Worm (Caenorhabditis elegans) whole organism, young adult: ENCODE measurements around the gene hpk-1.
A peak's percentile ranks its signal among the peaks of the same experiment; 100 is the strongest.

ENCODE experiments used
- B0261.1 ChIP-seq: sonication (generic microtip); optimal IDR thresholded peaks from 2 replicates; lab custom pipeline; 2016; ENCODE audit warnings: mild to moderate bottlenecking, missing genetic modification characterization, moderate library complexity, missing compliant biosample characterization
- B0336.3 ChIP-seq: fragments of 200-800 bp; sonication (Bioruptor generic); IDR thresholded peaks from 2 replicates; pipeline ENCODE4 v1.3.6; 2022; ENCODE audit warnings: missing genetic modification characterization, missing compliant biosample characterization
- C17E4.6 ChIP-seq: fragments of 200-800 bp; sonication (Bioruptor generic); IDR thresholded peaks from 2 replicates; pipeline ENCODE4 v1.3.6; 2022; ENCODE audit warnings: missing genetic modification reagents, missing genetic modification characterization, missing compliant biosample characterization
- F22D6.2 ChIP-seq: sonication (generic microtip); optimal IDR thresholded peaks from 2 replicates; lab custom pipeline; 2016; ENCODE audit warnings: mild to moderate bottlenecking, missing genetic modification characterization, missing compliant biosample characterization
- F23B12.7 ChIP-seq: sonication (generic microtip); optimal IDR thresholded peaks from 2 replicates; lab custom pipeline; 2017; ENCODE audit warnings: missing genetic modification characterization, mild to moderate bottlenecking, missing compliant biosample characterization, antibody characterized with exemption, moderate library complexity; ENCODE audit not compliant: insufficient read depth
- F55B11.4 ChIP-seq: sonication (generic microtip); optimal IDR thresholded peaks from 2 replicates; lab custom pipeline; 2016; ENCODE audit warnings: missing compliant biosample characterization, missing genetic modification characterization, borderline replicate concordance; ENCODE audit not compliant: insufficient read depth
- Y53G8AR.9 ChIP-seq: fragments of 200-800 bp; sonication (Bioruptor generic); conservative IDR thresholded peaks from 2 replicates; pipeline ENCODE4 v1.3.6; 2022; ENCODE audit warnings: missing genetic modification reagents, missing genetic modification characterization, missing compliant biosample characterization
- Y56A3A.18 ChIP-seq: fragments of 200-800 bp; sonication (Bioruptor generic); IDR thresholded peaks from 2 replicates; pipeline ENCODE4 v1.3.6; 2022; ENCODE audit warnings: missing genetic modification reagents, missing genetic modification characterization, missing compliant biosample characterization
- Y67H2A.10 ChIP-seq: fragments of 200-800 bp; sonication (Bioruptor generic); conservative IDR thresholded peaks from 2 replicates; pipeline ENCODE4 v1.3.6; 2022; ENCODE audit warnings: missing genetic modification reagents, missing genetic modification characterization, missing compliant biosample characterization
- Y79H2A.3 ChIP-seq: fragments of 200-800 bp; sonication (Bioruptor generic); conservative IDR thresholded peaks from 2 replicates; pipeline ENCODE4 v1.3.6; 2022; ENCODE audit warnings: missing genetic modification reagents, missing genetic modification characterization, missing compliant biosample characterization
- atf-7 ChIP-seq: sonication (generic microtip); optimal IDR thresholded peaks from 2 replicates; lab custom pipeline; 2017; ENCODE audit warnings: mild to moderate bottlenecking, missing genetic modification characterization, missing compliant biosample characterization
- attf-3 ChIP-seq: fragments of 200-800 bp; sonication (Bioruptor generic); conservative IDR thresholded peaks from 2 replicates; pipeline ENCODE4 v1.3.6; 2022; ENCODE audit warnings: missing genetic modification reagents, missing genetic modification characterization, missing compliant biosample characterization
- attf-5 ChIP-seq: fragments of 200-800 bp; sonication (Bioruptor generic); optimal IDR thresholded peaks from 2 replicates; lab custom pipeline; 2018; ENCODE audit warnings: mild to moderate bottlenecking, missing genetic modification characterization, missing compliant biosample characterization
- attf-6 ChIP-seq: fragments of 200-800 bp; sonication (Bioruptor generic); IDR thresholded peaks from 2 replicates; pipeline ENCODE4 v1.3.6; 2022; ENCODE audit warnings: missing genetic modification reagents, missing genetic modification characterization, missing compliant biosample characterization
- bed-2 ChIP-seq: fragments of 200-800 bp; sonication (Bioruptor generic); IDR thresholded peaks from 2 replicates; pipeline ENCODE4 v1.3.6; 2022; ENCODE audit warnings: missing genetic modification reagents, missing genetic modification characterization, missing compliant biosample characterization
- ccch-3 ChIP-seq: fragments of 200-800 bp; sonication (Bioruptor generic); optimal IDR thresholded peaks from 2 replicates; lab custom pipeline; 2018; ENCODE audit warnings: mild to moderate bottlenecking, missing genetic modification characterization, missing compliant biosample characterization
- cebp-1 ChIP-seq, 2 experiments: fragments of 200-800 bp in 1 of 2; sonication (Bioruptor generic) in 1 of 2; sonication (generic microtip) in 1 of 2; IDR thresholded peaks in 1 of 2; optimal IDR thresholded peaks in 1 of 2; 2 replicates each; pipeline versions ENCODE4 v1.3.6 to Lab custom; 2017 to 2022; ENCODE audit warnings: missing compliant biosample characterization in 2 of 2, missing genetic modification characterization in 2 of 2, mild to moderate bottlenecking in 1 of 2, missing genetic modification reagents in 1 of 2, moderate library complexity in 1 of 2
- cebp-2 ChIP-seq: fragments of 200-800 bp; sonication (Bioruptor generic); IDR thresholded peaks from 2 replicates; pipeline ENCODE4 v1.3.6; 2022; ENCODE audit warnings: missing genetic modification characterization, missing compliant biosample characterization
- dox-1 ChIP-seq: fragments of 200-800 bp; sonication (Bioruptor generic); IDR thresholded peaks from 2 replicates; pipeline ENCODE4 v1.3.6; 2022; ENCODE audit warnings: missing genetic modification reagents, missing genetic modification characterization, missing compliant biosample characterization
- efl-1 ChIP-seq: fragments of 150-350 bp; optimal IDR thresholded peaks from 2 replicates; lab custom pipeline; 2014; ENCODE audit warnings: missing biosample characterization, missing genetic modification reagents, missing genetic modification characterization
- egl-18 ChIP-seq: fragments of 200-800 bp; sonication (Bioruptor generic); IDR thresholded peaks from 2 replicates; pipeline ENCODE4 v1.3.6; 2022; ENCODE audit warnings: missing genetic modification reagents, missing genetic modification characterization, missing compliant biosample characterization
- egl-44 ChIP-seq: fragments of 200-800 bp; sonication (Bioruptor generic); IDR thresholded peaks from 2 replicates; pipeline ENCODE4 v1.3.6; 2022; ENCODE audit warnings: missing genetic modification reagents, missing genetic modification characterization, missing compliant biosample characterization
- ets-4 ChIP-seq: fragments of 200-800 bp; sonication (Bioruptor generic); optimal IDR thresholded peaks from 2 replicates; lab custom pipeline; 2018; ENCODE audit warnings: mild to moderate bottlenecking, missing genetic modification characterization, missing compliant biosample characterization
- gei-17 ChIP-seq: fragments of 200-800 bp; sonication (Bioruptor generic); optimal IDR thresholded peaks from 2 replicates; lab custom pipeline; 2018; ENCODE audit warnings: mild to moderate bottlenecking, missing genetic modification characterization, missing compliant biosample characterization
- hmg-1.2 ChIP-seq: fragments of 200-800 bp; sonication (Bioruptor generic); IDR thresholded peaks from 2 replicates; pipeline ENCODE4 v1.3.6; 2022; ENCODE audit warnings: missing genetic modification reagents, missing genetic modification characterization, missing compliant biosample characterization
- let-607 ChIP-seq, 2 experiments: fragments of 200-800 bp in 1 of 2; sonication (Bioruptor generic) in 1 of 2; sonication (generic microtip) in 1 of 2; optimal IDR thresholded peaks; 2 replicates each; lab custom pipeline; 2016 to 2018; ENCODE audit warnings: mild to moderate bottlenecking in 2 of 2, missing compliant biosample characterization in 2 of 2, missing genetic modification characterization in 2 of 2, moderate library complexity in 2 of 2, missing genotype in 1 of 2
- lin-26 ChIP-seq: fragments of 200-800 bp; sonication (Bioruptor generic); IDR thresholded peaks from 2 replicates; pipeline ENCODE4 v1.3.6; 2022; ENCODE audit warnings: missing genetic modification reagents, missing genetic modification characterization, missing compliant biosample characterization
- lin-35 ChIP-seq, 3 experiments: fragments of 150-350 bp in 2 of 3; sonication (generic microtip) in 1 of 3; optimal IDR thresholded peaks; 2 replicates each; lab custom pipeline; 2014 to 2018; ENCODE audit warnings: missing biosample characterization in 3 of 3, missing genetic modification characterization in 3 of 3, missing genetic modification reagents in 3 of 3
- lin-40 ChIP-seq: sonication (generic microtip); optimal IDR thresholded peaks from 2 replicates; lab custom pipeline; 2016; ENCODE audit warnings: missing genetic modification characterization, mild to moderate bottlenecking, missing compliant biosample characterization, missing genotype, missing genetic modification reagents
- lin-54 ChIP-seq: fragments of 200-800 bp; sonication (Bioruptor generic); optimal IDR thresholded peaks from 2 replicates; lab custom pipeline; 2018; ENCODE audit warnings: mild to moderate bottlenecking, missing genetic modification characterization, missing compliant biosample characterization
- madf-3 ChIP-seq: fragments of 200-800 bp; sonication (Bioruptor generic); IDR thresholded peaks from 2 replicates; pipeline ENCODE4 v1.3.6; 2022; ENCODE audit warnings: missing genetic modification reagents, missing genetic modification characterization, missing compliant biosample characterization
- mcd-1 ChIP-seq: fragments of 200-800 bp; sonication (Bioruptor generic); IDR thresholded peaks from 2 replicates; pipeline ENCODE4 v1.3.6; 2022; ENCODE audit warnings: missing genetic modification reagents, missing genetic modification characterization, missing compliant biosample characterization
- nfya-2 ChIP-seq: fragments of 200-800 bp; sonication (Bioruptor generic); IDR thresholded peaks from 2 replicates; pipeline ENCODE4 v1.3.6; 2022; ENCODE audit warnings: missing genetic modification reagents, missing genetic modification characterization, missing compliant biosample characterization
- nhr-120 ChIP-seq: fragments of 200-800 bp; sonication (Bioruptor generic); IDR thresholded peaks from 2 replicates; pipeline ENCODE4 v1.3.6; 2022; ENCODE audit warnings: missing genetic modification characterization, missing compliant biosample characterization
- nhr-27 ChIP-seq: fragments of 200-800 bp; sonication (Bioruptor generic); optimal IDR thresholded peaks from 2 replicates; lab custom pipeline; 2018; ENCODE audit warnings: mild to moderate bottlenecking, missing genetic modification characterization, moderate library complexity, missing compliant biosample characterization
- pbrm-1 ChIP-seq: fragments of 200-800 bp; sonication (Bioruptor generic); IDR thresholded peaks from 2 replicates; pipeline ENCODE4 v1.3.6; 2022; ENCODE audit warnings: missing genetic modification reagents, missing genetic modification characterization, missing compliant biosample characterization
- pha-4 ChIP-seq: fragments of 150-350 bp; sonication (generic microtip); optimal IDR thresholded peaks from 2 replicates; lab custom pipeline; 2014; ENCODE audit warnings: missing biosample characterization, missing genetic modification reagents, missing genetic modification characterization
- repo-1 ChIP-seq: sonication (generic microtip); optimal IDR thresholded peaks from 2 replicates; lab custom pipeline; 2017; ENCODE audit warnings: mild to moderate bottlenecking, missing genetic modification characterization, missing compliant biosample characterization
- rpc-1 ChIP-seq, 2 experiments: fragments of 150-350 bp in 1 of 2; sonication (generic microtip) in 1 of 2; optimal IDR thresholded peaks; 2 replicates each; lab custom pipeline; 2014 to 2018; ENCODE audit warnings: missing biosample characterization in 1 of 2, missing genetic modification characterization in 1 of 2, missing genetic modification reagents in 1 of 2, missing genotype in 1 of 2
- sdz-38 ChIP-seq: sonication (generic microtip); optimal IDR thresholded peaks from 2 replicates; lab custom pipeline; 2016; ENCODE audit warnings: missing genotype, missing genetic modification characterization, missing compliant biosample characterization
- sea-2 ChIP-seq: fragments of 200-800 bp; sonication (Bioruptor generic); IDR thresholded peaks from 2 replicates; pipeline ENCODE4 v1.3.6; 2022; ENCODE audit warnings: missing genetic modification characterization, missing compliant biosample characterization
- snpc-1.1 ChIP-seq: sonication (generic microtip); optimal IDR thresholded peaks from 2 replicates; lab custom pipeline; 2017; ENCODE audit warnings: missing genetic modification characterization, mild to moderate bottlenecking, missing compliant biosample characterization, antibody characterized with exemption, moderate library complexity, missing genotype, missing genetic modification reagents; ENCODE audit not compliant: insufficient read depth
- somi-1 ChIP-seq: fragments of 200-800 bp; sonication (Bioruptor generic); optimal IDR thresholded peaks from 2 replicates; lab custom pipeline; 2018; ENCODE audit warnings: mild to moderate bottlenecking, missing genetic modification characterization, missing compliant biosample characterization
- tbx-9 ChIP-seq: sonication (generic microtip); optimal IDR thresholded peaks from 2 replicates; lab custom pipeline; 2016; ENCODE audit warnings: borderline replicate concordance, missing genetic modification characterization, inconsistent platforms, missing compliant biosample characterization
- zim-3 ChIP-seq: sonication (generic microtip); optimal IDR thresholded peaks from 2 replicates; lab custom pipeline; 2017; ENCODE audit warnings: mild to moderate bottlenecking, missing genetic modification characterization, moderate library complexity, missing compliant biosample characterization
- ztf-25 ChIP-seq: fragments of 200-800 bp; sonication (Bioruptor generic); IDR thresholded peaks from 2 replicates; pipeline ENCODE4 v1.3.6; 2022; ENCODE audit warnings: missing genetic modification reagents, missing genetic modification characterization, missing compliant biosample characterization
- ztf-28 ChIP-seq: fragments of 200-800 bp; sonication (Bioruptor generic); IDR thresholded peaks from 2 replicates; pipeline ENCODE4 v1.3.6; 2022; ENCODE audit warnings: missing genetic modification reagents, missing genetic modification characterization, missing compliant biosample characterization
- ztf-6 ChIP-seq: fragments of 200-800 bp; sonication (Bioruptor generic); IDR thresholded peaks from 2 replicates; pipeline ENCODE4 v1.3.6; 2022; ENCODE audit warnings: missing genetic modification reagents, missing genetic modification characterization, missing compliant biosample characterization

hpk-1 gene

ce11 chrX:4193080-4193479 lies 24.0 kb downstream of the hpk-1 start (continued):
- no peak for TF ChIP-seq nhr-27 (tag; lab: Kevin White, UChicago)
- TF ChIP-seq F22D6.2 (tag; lab: Kevin White, UChicago), result no peak
- TF ChIP-seq snpc-1.1, result no peak
- no peak for TF ChIP-seq attf-5 (GFP tag; lab: Kevin White, UChicago)
- no peak for TF ChIP-seq F23B12.7
- TF ChIP-seq ets-4 (GFP tag; lab: Kevin White, UChicago), result no peak
- no peak for TF ChIP-seq Y53G8AR.9 (GFP tag; lab: Robert Waterston, UW)
- no peak for TF ChIP-seq lin-26 (GFP tag; lab: Robert Waterston, UW)
- peak; percentile 42 for TF ChIP-seq zim-3 (tag; lab: Kevin White, UChicago)
- no peak for TF ChIP-seq dox-1
- peak; percentile 90 for TF ChIP-seq repo-1 (tag; lab: Kevin White, UChicago)
- no peak for TF ChIP-seq tbx-9 (tag; lab: Kevin White, UChicago)
- no peak for TF ChIP-seq lin-54 (GFP tag; lab: Kevin White, UChicago)
- TF ChIP-seq Y67H2A.10, result no peak
- TF ChIP-seq B0261.1 (tag; lab: Kevin White, UChicago), result no peak
- TF ChIP-seq atf-7 (tag; lab: Kevin White, UChicago), result peak; percentile 36
- TF ChIP-seq rpc-1 (optimal IDR thresholded peaks at IDR 0.05; lab: Kevin White, UChicago), result no peak
- no peak for TF ChIP-seq rpc-1 (tag; optimal IDR thresholded peaks at IDR 0.05; lab: Kevin White, UChicago)
- no peak for TF ChIP-seq hmg-1.2
- TF ChIP-seq F55B11.4 (tag; lab: Kevin White, UChicago), result no peak
- TF ChIP-seq pha-4 (tag; lab: Kevin White, UChicago), result no peak
- TF ChIP-seq egl-18 (GFP tag; lab: Robert Waterston, UW), result no peak
- TF ChIP-seq somi-1 (GFP tag; lab: Kevin White, UChicago), result no peak
- no peak for TF ChIP-seq attf-3 (GFP tag; lab: Robert Waterston, UW)
- TF ChIP-seq cebp-1 (GFP tag; IDR thresholded peaks at IDR 0.05; lab: Robert Waterston, UW), result no peak
- TF ChIP-seq cebp-1 (tag; optimal IDR thresholded peaks at IDR 0.05; lab: Kevin White, UChicago), result no peak
- TF ChIP-seq cebp-2 (GFP tag; lab: Robert Waterston, UW), result no peak
- TF ChIP-seq ztf-6 (GFP tag; lab: Robert Waterston, UW), result no peak
- no peak for TF ChIP-seq ztf-25
- TF ChIP-seq B0336.3 (GFP tag; lab: Robert Waterston, UW), result peak; percentile 45; the same call in 1 of the 2 replicates
- no peak for TF ChIP-seq madf-3 (GFP tag; lab: Robert Waterston, UW)
- no peak for TF ChIP-seq nfya-2 (GFP tag; lab: Robert Waterston, UW)
- no peak for TF ChIP-seq sdz-38
- no peak for TF ChIP-seq ztf-28 (GFP tag; lab: Robert Waterston, UW)
- TF ChIP-seq pbrm-1 (GFP tag; lab: Robert Waterston, UW), result no peak
- TF ChIP-seq gei-17 (GFP tag; lab: Kevin White, UChicago), result peak; percentile 23
- TF ChIP-seq Y79H2A.3 (GFP tag; lab: Robert Waterston, UW), result no peak
- no peak for TF ChIP-seq sea-2 (GFP tag; lab: Robert Waterston, UW)
- peak; percentile 75; the same call in 1 of the 2 replicates for TF ChIP-seq Y56A3A.18 (GFP tag; lab: Robert Waterston, UW)
- TF ChIP-seq attf-6 (GFP tag; lab: Robert Waterston, UW), result no peak
- no peak for TF ChIP-seq lin-35 (GFP tag; optimal IDR thresholded peaks at IDR 0.05; lab: Kevin White, UChicago)
- no peak for TF ChIP-seq ccch-3
- no peak for TF ChIP-seq C17E4.6
- peak in 1 of 2 experiments; percentile 61 for TF ChIP-seq let-607 (tag; optimal IDR thresholded peaks at IDR 0.05; lab: Kevin White, UChicago)
- no peak for TF ChIP-seq mcd-1 (GFP tag; lab: Robert Waterston, UW)
- peak; percentile 68 for TF ChIP-seq lin-40 (tag; lab: Kevin White, UChicago)
- no peak for TF ChIP-seq egl-44 (GFP tag; lab: Robert Waterston, UW)
- TF ChIP-seq nhr-120 (GFP tag; lab: Robert Waterston, UW), result no peak
- no peak for TF ChIP-seq efl-1 (GFP tag; lab: Kevin White, UChicago)
- no peak for TF ChIP-seq bed-2 (GFP tag; lab: Robert Waterston, UW)
